Fruit fly (Drosophila melanogaster): Measurements from ENCODE around the gene CG16813.

Gene CG16813

dm6 chr2L:13257177-13257576 lies 29.8 kb downstream of the CG16813 start, which contains the start of gene Naa20B:
Naa20B (plus strand) TSS chr2L:13257477.
- no peak for TF ChIP-seq CG17801 (GFP tag; optimal IDR thresholded peaks at IDR 0.05; ENCODE audit: partially characterized antibody)

dm6 chr2L:13258702-13259101 lies 31.4 kb downstream of the CG16813 start:
- no peak for TF ChIP-seq CG17801 (GFP tag; optimal IDR thresholded peaks at IDR 0.05; ENCODE audit: partially characterized antibody)

dm6 chr2L:13259643-13260042 lies 32.3 kb downstream of the CG16813 start, which contains the start of gene CG31730:
CG31730 (minus strand) TSS chr2L:13259743.
- no peak for TF ChIP-seq CG17801 (GFP tag; optimal IDR thresholded peaks at IDR 0.05; ENCODE audit: partially characterized antibody)

- TF ChIP-seq CG17801 (GFP tag; optimal IDR thresholded peaks at IDR 0.05; ENCODE audit: partially characterized antibody): no peak
Observed at dm6 chr2L:13260740-13261139, 33.4 kb downstream of the CG16813 start, which contains the start of gene CG44085. CG44085 (plus strand) TSS chr2L:13261008.

dm6 chr2L:13265776-13266175 lies 38.4 kb downstream of the CG16813 start, which contains the start of gene CG31848:
CG31848 (minus strand) TSS chr2L:13265876.
- no peak for TF ChIP-seq CG17801 (GFP tag; optimal IDR thresholded peaks at IDR 0.05; ENCODE audit: partially characterized antibody)

- no peak for TF ChIP-seq CG17801 (GFP tag; optimal IDR thresholded peaks at IDR 0.05; ENCODE audit: partially characterized antibody)
Observed at dm6 chr2L:13266627-13267026, 39.3 kb downstream of the CG16813 start.

- no peak for TF ChIP-seq CG17801 (GFP tag; optimal IDR thresholded peaks at IDR 0.05; ENCODE audit: partially characterized antibody)
Observed at dm6 chr2L:13268040-13268652, 40.8 kb downstream of the CG16813 start.

dm6 chr2L:13272541-13272940 lies 45.2 kb downstream of the CG16813 start:
- no peak for TF ChIP-seq CG17801 (GFP tag; optimal IDR thresholded peaks at IDR 0.05; ENCODE audit: partially characterized antibody)
